Worm (Caenorhabditis elegans) whole organism, mixed stage, embryonic: Measurements from ENCODE around the gene C02F5.13.
A peak's percentile ranks its signal among the peaks of the same experiment; 100 is the strongest.

Source experiments
- M03D4.4 ChIP-seq: sonication (generic microtip); optimal IDR thresholded peaks from 2 replicates; lab custom pipeline; 2017; ENCODE audit warnings: mild to moderate bottlenecking, missing genetic modification characterization, missing compliant biosample characterization
- bed-3 ChIP-seq: fragments of 200-800 bp; sonication (Bioruptor generic); optimal IDR thresholded peaks from 3 replicates; lab custom pipeline; 2018; ENCODE audit warnings: mild to moderate bottlenecking, missing genetic modification characterization, moderate library complexity, missing compliant biosample characterization
- blmp-1 ChIP-seq: fragments of 150-350 bp; optimal IDR thresholded peaks from 2 replicates; lab custom pipeline; 2014; ENCODE audit warnings: missing biosample characterization, missing genetic modification characterization
- ceh-83 ChIP-seq: fragments of 200-800 bp; sonication (Bioruptor generic); optimal IDR thresholded peaks from 2 replicates; lab custom pipeline; 2018; ENCODE audit warnings: mild to moderate bottlenecking, missing genetic modification characterization, missing compliant biosample characterization
- ces-1 ChIP-seq: fragments of 150-350 bp; optimal IDR thresholded peaks from 2 replicates; lab custom pipeline; 2014; ENCODE audit warnings: missing biosample characterization, missing genetic modification reagents, missing genetic modification characterization
- cnd-1 ChIP-seq: fragments of 200-800 bp; sonication (Bioruptor generic); optimal IDR thresholded peaks from 2 replicates; lab custom pipeline; 2018; ENCODE audit warnings: mild to moderate bottlenecking, missing genetic modification characterization, missing compliant biosample characterization
- drap-1 ChIP-seq: fragments of 200-800 bp; sonication (Bioruptor generic); optimal IDR thresholded peaks from 3 replicates; lab custom pipeline; 2018; ENCODE audit warnings: mild to moderate bottlenecking, missing genetic modification characterization, missing compliant biosample characterization
- elt-1 ChIP-seq: sonication (generic microtip); optimal IDR thresholded peaks from 2 replicates; lab custom pipeline; 2017; ENCODE audit warnings: missing genetic modification characterization, mild to moderate bottlenecking, missing compliant biosample characterization, antibody characterized with exemption, moderate library complexity, borderline replicate concordance; ENCODE audit not compliant: insufficient read depth
- elt-3 ChIP-seq: fragments of 150-350 bp; optimal IDR thresholded peaks from 2 replicates; lab custom pipeline; 2014; ENCODE audit warnings: missing biosample characterization, missing genetic modification characterization
- flh-1 ChIP-seq: fragments of 200-800 bp; sonication (Bioruptor generic); optimal IDR thresholded peaks from 2 replicates; lab custom pipeline; 2018; ENCODE audit warnings: mild to moderate bottlenecking, missing genetic modification characterization, moderate library complexity, missing compliant biosample characterization
- ham-2 ChIP-seq: fragments of 200-800 bp; sonication (Bioruptor generic); optimal IDR thresholded peaks from 2 replicates; lab custom pipeline; 2018; ENCODE audit warnings: mild to moderate bottlenecking, missing genetic modification characterization, missing compliant biosample characterization
- hlh-1 ChIP-seq: fragments of 150-350 bp; optimal IDR thresholded peaks from 2 replicates; lab custom pipeline; 2014; ENCODE audit warnings: missing biosample characterization, missing genetic modification reagents, missing genetic modification characterization
- lin-13 ChIP-seq: fragments of 150-350 bp; optimal IDR thresholded peaks from 2 replicates; lab custom pipeline; 2014; ENCODE audit warnings: missing biosample characterization, missing genetic modification characterization
- lin-32 ChIP-seq: fragments of 200-800 bp; sonication (Bioruptor generic); optimal IDR thresholded peaks from 2 replicates; lab custom pipeline; 2018; ENCODE audit warnings: mild to moderate bottlenecking, missing genetic modification characterization, missing compliant biosample characterization
- lsy-2 ChIP-seq: fragments of 150-350 bp; optimal IDR thresholded peaks from 2 replicates; lab custom pipeline; 2014; ENCODE audit warnings: missing biosample characterization, missing genetic modification characterization
- mab-5 ChIP-seq: fragments of 150-350 bp; optimal IDR thresholded peaks from 2 replicates; lab custom pipeline; 2014; ENCODE audit warnings: missing biosample characterization, missing genetic modification characterization
- mep-1 ChIP-seq: fragments of 150-350 bp; optimal IDR thresholded peaks from 2 replicates; lab custom pipeline; 2017; ENCODE audit warnings: missing biosample characterization, missing genetic modification reagents, missing genetic modification characterization, inconsistent platforms
- mls-2 ChIP-seq: sonication (generic microtip); optimal IDR thresholded peaks from 2 replicates; lab custom pipeline; 2016; ENCODE audit warnings: mild to moderate bottlenecking, missing genetic modification characterization, moderate library complexity, missing compliant biosample characterization
- nhr-12 ChIP-seq: fragments of 150-350 bp; optimal IDR thresholded peaks from 2 replicates; lab custom pipeline; 2014; ENCODE audit warnings: missing biosample characterization, missing genetic modification characterization
- nhr-237 ChIP-seq: fragments of 150-350 bp; optimal IDR thresholded peaks from 2 replicates; lab custom pipeline; 2014; ENCODE audit warnings: missing biosample characterization, missing genetic modification characterization
- nhr-76 ChIP-seq: sonication (generic microtip); optimal IDR thresholded peaks from 2 replicates; lab custom pipeline; 2017; ENCODE audit warnings: missing biosample characterization, missing genetic modification characterization
- pha-4 ChIP-seq: fragments of 150-350 bp; optimal IDR thresholded peaks from 2 replicates; lab custom pipeline; 2018; ENCODE audit warnings: missing biosample characterization, missing genetic modification reagents, missing genetic modification characterization
- sem-2 ChIP-seq: fragments of 200-800 bp; sonication (Bioruptor generic); optimal IDR thresholded peaks from 2 replicates; lab custom pipeline; 2018; ENCODE audit warnings: mild to moderate bottlenecking, missing genetic modification characterization, missing compliant biosample characterization
- sptf-1 ChIP-seq: sonication (generic microtip); optimal IDR thresholded peaks from 2 replicates; lab custom pipeline; 2017; ENCODE audit warnings: mild to moderate bottlenecking, missing genetic modification characterization, moderate library complexity, missing compliant biosample characterization
- tbx-8 ChIP-seq: fragments of 200-800 bp; sonication (Bioruptor generic); optimal IDR thresholded peaks from 2 replicates; lab custom pipeline; 2018; ENCODE audit warnings: mild to moderate bottlenecking, missing genetic modification characterization, moderate library complexity, missing compliant biosample characterization
- unc-120 ChIP-seq: sonication (generic microtip); optimal IDR thresholded peaks from 2 replicates; lab custom pipeline; 2017; ENCODE audit warnings: missing genetic modification characterization, missing compliant biosample characterization; ENCODE audit not compliant: poor library complexity, severe bottlenecking
- unc-39 ChIP-seq: fragments of 150-350 bp; optimal IDR thresholded peaks from 2 replicates; lab custom pipeline; 2014; ENCODE audit warnings: missing biosample characterization, missing genetic modification characterization
- unc-62 ChIP-seq: fragments of 150-350 bp; optimal IDR thresholded peaks from 2 replicates; lab custom pipeline; 2014; ENCODE audit warnings: missing biosample characterization, missing genetic modification reagents, missing genetic modification characterization
- zip-8 ChIP-seq: fragments of 150-350 bp; optimal IDR thresholded peaks from 2 replicates; lab custom pipeline; 2014; ENCODE audit warnings: missing biosample characterization, missing genetic modification characterization
- ztf-11 ChIP-seq: fragments of 150-350 bp; optimal IDR thresholded peaks from 2 replicates; lab custom pipeline; 2014; ENCODE audit warnings: missing biosample characterization, missing genetic modification characterization

The C02F5.13 gene

ce11 chrIII:8262599-8262998, 15.4 kb downstream of the C02F5.13 start:
- TF ChIP-seq elt-3 (no peak), sptf-1 (no peak)

DNA sequence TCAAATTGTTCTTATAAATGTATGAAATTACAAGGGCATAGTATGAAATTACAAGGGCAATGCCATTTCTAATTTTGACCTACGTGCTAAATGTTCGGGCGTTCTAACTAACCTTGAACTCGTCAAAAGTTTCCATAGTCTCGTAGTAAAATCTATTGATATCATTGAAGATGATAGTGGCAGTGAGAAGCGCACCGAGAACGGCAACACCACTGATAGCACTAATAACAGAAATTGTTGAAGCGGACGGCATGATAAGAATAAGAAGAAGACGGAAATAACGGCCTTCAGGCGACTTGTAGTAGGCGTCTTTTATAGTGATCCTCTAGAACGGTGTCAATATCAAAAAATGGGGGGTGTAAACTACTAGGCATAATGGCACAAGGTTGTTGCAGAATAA, 16.2 kb downstream of the C02F5.13 start, which contains the start of gene col-91:
Gene col-91 (minus strand): TSS at position 288 of the 400 bp plus-strand sequence.
- TF ChIP-seq nhr-12 (tag; lab: Kevin White, UChicago) (no peak), elt-3 (no peak), unc-62 (no peak), blmp-1 (tag; lab: Kevin White, UChicago) (no peak), lin-13 (no peak), lsy-2 (no peak), M03D4.4 (tag; lab: Kevin White, UChicago) (no peak), flh-1 (GFP tag; lab: Kevin White, UChicago) (no peak), cnd-1 (tag; lab: Kevin White, UChicago) (no peak), lin-32 (GFP tag; lab: Kevin White, UChicago) (no peak)

DNA sequence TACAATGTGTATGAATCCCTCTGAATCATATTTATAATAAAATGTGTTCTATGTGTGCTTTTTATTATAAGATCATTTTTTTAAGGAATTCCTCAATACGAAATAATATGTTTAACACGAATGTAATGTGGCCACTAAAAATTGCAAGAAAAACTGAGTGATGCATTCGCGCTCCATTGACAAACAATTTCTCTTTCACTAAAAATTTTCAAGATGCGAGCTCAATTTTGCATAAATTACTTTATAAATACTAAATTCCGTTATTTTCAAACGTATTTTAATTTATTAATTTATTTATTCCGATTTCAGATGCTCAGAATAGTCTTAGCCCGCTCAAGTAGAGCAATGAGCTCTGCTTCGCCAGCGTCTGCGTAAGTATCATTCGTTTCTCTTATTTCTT, 18.6 kb downstream of the C02F5.13 start, which contains the start of gene mrps-9:
Gene mrps-9 (plus strand): TSS at position 310 of the 400 bp plus-strand sequence.
- TF ChIP-seq unc-39 (tag; lab: Kevin White, UChicago), result no peak
- TF ChIP-seq nhr-12 (tag; lab: Kevin White, UChicago), result no peak
- TF ChIP-seq lin-32 (GFP tag; lab: Kevin White, UChicago), result no peak
- no peak for TF ChIP-seq M03D4.4 (tag; lab: Kevin White, UChicago)
- peak; percentile 0 for TF ChIP-seq blmp-1 (tag; lab: Kevin White, UChicago)
- no peak for TF ChIP-seq mls-2 (tag; lab: Kevin White, UChicago)
- TF ChIP-seq zip-8 (tag; lab: Kevin White, UChicago), result no peak
- peak; percentile 58 for TF ChIP-seq ceh-83 (GFP tag; lab: Kevin White, UChicago)
- no peak for TF ChIP-seq lsy-2
- no peak for TF ChIP-seq ham-2 (GFP tag; lab: Kevin White, UChicago)
- no peak for TF ChIP-seq mab-5 (tag; lab: Kevin White, UChicago)
- no peak for TF ChIP-seq pha-4 (tag; lab: Kevin White, UChicago)
- no peak for TF ChIP-seq hlh-1 (tag; lab: Kevin White, UChicago)
- no peak for TF ChIP-seq flh-1 (GFP tag; lab: Kevin White, UChicago)

ce11 chrIII:8268296-8268695, 21.1 kb downstream of the C02F5.13 start, which contains the start of the genes F09G8.7 and crn-7:
F09G8.7 (minus strand) TSS chrIII:8268355.
crn-7 (plus strand) TSS chrIII:8268531.
- no peak for TF ChIP-seq nhr-237 (tag; lab: Kevin White, UChicago)
- TF ChIP-seq ces-1 (GFP tag; lab: Kevin White, UChicago), result no peak
- TF ChIP-seq mep-1 (tag; lab: Kevin White, UChicago), result peak; percentile 2
- TF ChIP-seq ztf-11 (tag; lab: Kevin White, UChicago), result no peak
- no peak for TF ChIP-seq tbx-8 (GFP tag; lab: Kevin White, UChicago)
- no peak for TF ChIP-seq sem-2
- no peak for TF ChIP-seq zip-8 (tag; lab: Kevin White, UChicago)
- no peak for TF ChIP-seq M03D4.4 (tag; lab: Kevin White, UChicago)

- no peak for TF ChIP-seq bed-3 (GFP tag; lab: Kevin White, UChicago)
- TF ChIP-seq drap-1, result no peak
- TF ChIP-seq M03D4.4 (tag; lab: Kevin White, UChicago), result no peak
- TF ChIP-seq zip-8 (tag; lab: Kevin White, UChicago), result no peak
- no peak for TF ChIP-seq elt-1 (tag; lab: Kevin White, UChicago)
- TF ChIP-seq ham-2 (GFP tag; lab: Kevin White, UChicago), result no peak
- TF ChIP-seq unc-39 (tag; lab: Kevin White, UChicago), result no peak
- TF ChIP-seq unc-120 (tag; lab: Kevin White, UChicago), result no peak
- TF ChIP-seq unc-62, result no peak
- no peak for TF ChIP-seq nhr-76 (tag; lab: Kevin White, UChicago)
- TF ChIP-seq pha-4 (tag; lab: Kevin White, UChicago), result no peak
These were observed 24.6 kb downstream of the C02F5.13 start, which contains the start of the genes mps-4 and F09G8.10 for ce11 chrIII:8271676-8272225. mps-4 (minus strand) TSS chrIII:8271776. F09G8.10 (minus strand) TSS chrIII:8272175.
